Fruit fly (Drosophila melanogaster): ENCODE results near the gene CG6277.

dm6 chr3R:27002787-27003186 lies 20.2 kb downstream of the CG6277 start:
- TF ChIP-seq CG32121 (GFP tag; IDR thresholded peaks at IDR 0.05) (no peak), EcR (GFP tag; optimal IDR thresholded peaks at IDR 0.05) (no peak), CG14655 (GFP tag; optimal IDR thresholded peaks at IDR 0.05) (no peak), CG9948 (tag; optimal IDR thresholded peaks at IDR 0.05) (no peak), CG13204 (GFP tag; optimal IDR thresholded peaks at IDR 0.05) (no peak), CG8159 (tag; optimal IDR thresholded peaks at IDR 0.05) (no peak)

All from whole organism, pupa.